Fruit fly (Drosophila melanogaster): ENCODE measurements around the gene CG31609.

DNA sequence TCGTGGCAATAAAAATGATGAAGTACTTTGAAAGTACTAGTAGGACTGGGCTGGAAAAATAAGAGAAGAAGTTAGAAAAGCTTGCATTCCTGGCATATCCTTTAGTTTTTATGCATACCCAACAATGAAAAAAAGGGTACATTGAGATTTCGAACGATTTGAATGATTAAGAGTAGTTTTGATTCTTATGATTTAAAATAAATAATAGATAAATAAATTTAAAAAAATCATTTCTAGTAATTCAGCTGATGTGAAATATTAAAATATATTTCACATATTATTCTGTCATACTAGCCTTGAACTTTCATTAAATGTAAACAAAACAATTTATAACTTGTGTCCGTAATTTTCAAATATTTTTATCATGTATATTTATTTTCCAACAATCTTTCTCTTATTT, at the start of gene CG31609:
- TF ChIP-seq Hr39 (GFP tag; optimal IDR thresholded peaks at IDR 0.05), result no peak
- no peak for TF ChIP-seq Ets96B (tag; optimal IDR thresholded peaks at IDR 0.05)
- TF ChIP-seq net (GFP tag; optimal IDR thresholded peaks at IDR 0.05), result no peak
